Fruit fly (Drosophila melanogaster) whole organism, embryonic: ENCODE measurements around the gene ZIPIC.

ENCODE experiments used
- Abd-B ChIP-seq: fragments of 200-800 bp; sonication (Bioruptor generic); optimal IDR thresholded peaks from 2 replicates; lab custom pipeline; 2018; ENCODE audit warnings: missing biosample characterization, mild to moderate bottlenecking, missing genetic modification characterization, moderate library complexity
- Ada2b ChIP-seq: fragments of 200-800 bp; sonication (Bioruptor generic); IDR thresholded peaks from 2 replicates; pipeline ENCODE4 v1.3.6; 2022; ENCODE audit warnings: missing biosample characterization, missing genetic modification characterization
- Adf1 ChIP-seq: fragments of 200-800 bp; sonication (Bioruptor generic); IDR thresholded peaks from 2 replicates; pipeline ENCODE4 v1.3.6; 2022; ENCODE audit warnings: missing biosample characterization, missing genetic modification characterization
- Blimp-1 ChIP-seq: fragments of 200-800 bp; sonication (Bioruptor generic); optimal IDR thresholded peaks from 3 replicates; lab custom pipeline; 2018; ENCODE audit warnings: missing biosample characterization, missing genetic modification characterization, mild to moderate bottlenecking, moderate library complexity, missing genetic modification reagents
- CG10565 ChIP-seq: fragments of 200-800 bp; sonication (Bioruptor generic); optimal IDR thresholded peaks from 3 replicates; lab custom pipeline; 2016; ENCODE audit warnings: missing biosample characterization, mild to moderate bottlenecking, missing genetic modification characterization
- CG10979 ChIP-seq: fragments of 200-800 bp; sonication (Bioruptor generic); optimal IDR thresholded peaks from 2 replicates; lab custom pipeline; 2018; ENCODE audit warnings: missing biosample characterization, mild to moderate bottlenecking, missing genetic modification characterization, moderate library complexity
- CG11504 ChIP-seq: fragments of 200-800 bp; sonication (Bioruptor generic); optimal IDR thresholded peaks from 3 replicates; lab custom pipeline; 2019; ENCODE audit warnings: missing biosample characterization, mild to moderate bottlenecking, missing genetic modification characterization, moderate library complexity
- CG12104 ChIP-seq: fragments of 200-800 bp; sonication (Bioruptor generic); optimal IDR thresholded peaks from 3 replicates; lab custom pipeline; 2016; ENCODE audit warnings: missing biosample characterization, missing genetic modification characterization
- CG14441 ChIP-seq: fragments of 200-800 bp; sonication (Bioruptor generic); IDR thresholded peaks from 2 replicates; pipeline ENCODE4 v1.3.6; 2022; ENCODE audit warnings: missing biosample characterization, missing genetic modification characterization
- CG14965 ChIP-seq: fragments of 200-800 bp; sonication (Bioruptor generic); optimal IDR thresholded peaks from 2 replicates; lab custom pipeline; 2016; ENCODE audit warnings: missing biosample characterization, missing genetic modification characterization, borderline replicate concordance
- CG15269 ChIP-seq: fragments of 200-800 bp; sonication (Bioruptor generic); optimal IDR thresholded peaks from 2 replicates; lab custom pipeline; 2018; ENCODE audit warnings: missing biosample characterization, mild to moderate bottlenecking, missing genetic modification characterization, moderate library complexity
- CG1603 ChIP-seq: fragments of 200-800 bp; sonication (Bioruptor generic); optimal IDR thresholded peaks from 2 replicates; lab custom pipeline; 2019; ENCODE audit warnings: missing biosample characterization, mild to moderate bottlenecking, missing genetic modification characterization, moderate library complexity
- CG16779 ChIP-seq: fragments of 200-800 bp; sonication (Bioruptor generic); IDR thresholded peaks from 2 replicates; pipeline ENCODE4 v1.3.6; 2022; ENCODE audit warnings: missing biosample characterization, missing genetic modification characterization
- CG17328 ChIP-seq: fragments of 200-800 bp; sonication (Bioruptor generic); IDR thresholded peaks from 2 replicates; pipeline ENCODE4 v1.3.6; 2022; ENCODE audit warnings: missing biosample characterization, missing genetic modification characterization
- CG17359 ChIP-seq: fragments of 200-800 bp; sonication (Bioruptor generic); optimal IDR thresholded peaks from 3 replicates; lab custom pipeline; 2018; ENCODE audit warnings: missing biosample characterization, mild to moderate bottlenecking, missing genetic modification characterization, moderate library complexity
- CG18262 ChIP-seq: fragments of 200-800 bp; optimal IDR thresholded peaks from 3 replicates; lab custom pipeline; 2019; ENCODE audit warnings: missing biosample characterization, mild to moderate bottlenecking, missing genetic modification characterization, moderate library complexity
- CG18476 ChIP-seq: fragments of 200-800 bp; sonication (Bioruptor generic); optimal IDR thresholded peaks from 2 replicates; lab custom pipeline; 2016; ENCODE audit warnings: missing biosample characterization, mild to moderate bottlenecking, missing genetic modification characterization
- CG18764 ChIP-seq: fragments of 200-800 bp; sonication (Bioruptor generic); optimal IDR thresholded peaks from 3 replicates; lab custom pipeline; 2016; ENCODE audit warnings: missing biosample characterization, missing genetic modification characterization
- CG2712 ChIP-seq: fragments of 200-800 bp; optimal IDR thresholded peaks from 3 replicates; lab custom pipeline; 2019; ENCODE audit warnings: missing biosample characterization, mild to moderate bottlenecking, missing genetic modification characterization, moderate library complexity
- CG32772 ChIP-seq: fragments of 200-800 bp; sonication (Bioruptor generic); IDR thresholded peaks from 2 replicates; pipeline ENCODE4 v1.3.6; 2022; ENCODE audit warnings: missing biosample characterization, missing genetic modification characterization
- CG33213 ChIP-seq: fragments of 200-800 bp; sonication (Bioruptor generic); optimal IDR thresholded peaks from 3 replicates; lab custom pipeline; 2016; ENCODE audit warnings: missing biosample characterization, missing genetic modification characterization
- CG34224 ChIP-seq: fragments of 200-800 bp; sonication (Bioruptor generic); IDR thresholded peaks from 3 replicates; pipeline ENCODE4 v1.3.6; 2022; ENCODE audit warnings: missing biosample characterization, missing genetic modification characterization; ENCODE audit not compliant: partially characterized antibody
- CG3995 ChIP-seq: fragments of 200-800 bp; sonication (Bioruptor generic); optimal IDR thresholded peaks from 3 replicates; lab custom pipeline; 2016; ENCODE audit warnings: missing biosample characterization, missing genetic modification characterization
- CG42726 ChIP-seq: fragments of 200-800 bp; sonication (Bioruptor generic); IDR thresholded peaks from 2 replicates; pipeline ENCODE4 v1.3.6; 2022; ENCODE audit warnings: missing biosample characterization, missing genetic modification characterization; ENCODE audit not compliant: partially characterized antibody
- CG9727 ChIP-seq: fragments of 200-800 bp; sonication (Bioruptor generic); optimal IDR thresholded peaks from 3 replicates; lab custom pipeline; 2017; ENCODE audit warnings: missing biosample characterization, mild to moderate bottlenecking, missing genetic modification characterization
- Chrac-16 ChIP-seq: fragments of 200-800 bp; sonication (Bioruptor generic); optimal IDR thresholded peaks from 3 replicates; lab custom pipeline; 2016; ENCODE audit warnings: missing biosample characterization, missing genetic modification characterization
- HLH3B ChIP-seq: fragments of 200-800 bp; sonication (Bioruptor generic); IDR thresholded peaks from 2 replicates; pipeline ENCODE4 v1.3.6; 2022; ENCODE audit warnings: missing biosample characterization, missing genetic modification characterization
- NfI ChIP-seq: fragments of 200-800 bp; sonication (Bioruptor generic); optimal IDR thresholded peaks from 3 replicates; lab custom pipeline; 2018; ENCODE audit warnings: missing biosample characterization, mild to moderate bottlenecking, missing genetic modification characterization, moderate library complexity
- Oli ChIP-seq: fragments of 200-800 bp; sonication (Bioruptor generic); optimal IDR thresholded peaks from 2 replicates; lab custom pipeline; 2018; ENCODE audit warnings: missing biosample characterization, mild to moderate bottlenecking, missing genetic modification characterization, moderate library complexity
- Ptx1 ChIP-seq: fragments of 200-800 bp; sonication (Bioruptor generic); IDR thresholded peaks from 2 replicates; pipeline ENCODE4 v1.3.6; 2022; ENCODE audit warnings: missing biosample characterization, missing genetic modification characterization
- Xbp1 ChIP-seq: fragments of 200-800 bp; sonication (Bioruptor generic); optimal IDR thresholded peaks from 3 replicates; lab custom pipeline; 2016; ENCODE audit warnings: missing biosample characterization, mild to moderate bottlenecking, missing genetic modification characterization
- Xrp1 ChIP-seq: fragments of 200-800 bp; sonication (Bioruptor generic); IDR thresholded peaks from 2 replicates; pipeline ENCODE4 v1.3.6; 2022; ENCODE audit warnings: missing biosample characterization, missing genetic modification characterization
- az2 ChIP-seq: fragments of 200-800 bp; sonication (Bioruptor generic); optimal IDR thresholded peaks from 3 replicates; lab custom pipeline; 2016; ENCODE audit warnings: missing biosample characterization, missing genetic modification characterization
- bbx ChIP-seq: fragments of 200-800 bp; sonication (Bioruptor generic); IDR thresholded peaks from 2 replicates; pipeline ENCODE4 v1.3.6; 2022; ENCODE audit warnings: missing biosample characterization, missing genetic modification characterization; ENCODE audit not compliant: partially characterized antibody
- bsh ChIP-seq, 2 experiments: fragments of 200-800 bp; sonication (Bioruptor generic); optimal IDR thresholded peaks; 2 replicates each; lab custom pipeline; 2017 to 2018; ENCODE audit warnings: mild to moderate bottlenecking in 2 of 2, missing biosample characterization in 2 of 2, missing genetic modification characterization in 2 of 2, moderate library complexity in 1 of 2
- ci ChIP-seq: fragments of 200-800 bp; sonication (Bioruptor generic); IDR thresholded peaks from 3 replicates; pipeline ENCODE4 v1.3.6; 2022; ENCODE audit warnings: missing biosample characterization, missing genetic modification characterization
- dati ChIP-seq: fragments of 200-800 bp; sonication (Bioruptor generic); IDR thresholded peaks from 2 replicates; pipeline ENCODE4 v1.3.6; 2022; ENCODE audit warnings: missing biosample characterization, missing genetic modification characterization
- dmrt99B ChIP-seq: fragments of 200-800 bp; sonication (Bioruptor generic); optimal IDR thresholded peaks from 2 replicates; lab custom pipeline; 2018; ENCODE audit warnings: missing biosample characterization, mild to moderate bottlenecking, missing genetic modification characterization, moderate library complexity
- fd96Cb ChIP-seq: fragments of 200-800 bp; sonication (Bioruptor generic); optimal IDR thresholded peaks from 2 replicates; lab custom pipeline; 2018; ENCODE audit warnings: missing biosample characterization, mild to moderate bottlenecking, missing genetic modification characterization, moderate library complexity
- ftz-f1 ChIP-seq: fragments of 200-800 bp; sonication (Bioruptor generic); optimal IDR thresholded peaks from 2 replicates; lab custom pipeline; 2016; ENCODE audit warnings: missing biosample characterization, missing genetic modification characterization
- gcm2 ChIP-seq: fragments of 200-800 bp; sonication (Bioruptor generic); optimal IDR thresholded peaks from 2 replicates; lab custom pipeline; 2016; ENCODE audit warnings: missing biosample characterization, missing genetic modification characterization
- gem ChIP-seq: fragments of 200-800 bp; sonication (Bioruptor generic); optimal IDR thresholded peaks from 2 replicates; lab custom pipeline; 2019; ENCODE audit warnings: missing biosample characterization, mild to moderate bottlenecking, missing genetic modification characterization, moderate library complexity
- grau ChIP-seq: fragments of 200-800 bp; optimal IDR thresholded peaks from 3 replicates; lab custom pipeline; 2019; ENCODE audit warnings: missing biosample characterization, mild to moderate bottlenecking, missing genetic modification characterization, moderate library complexity
- lov ChIP-seq, 2 experiments: fragments of 200-800 bp in 1 of 2; fragments of >200 bp in 1 of 2; sonication (Bioruptor generic) in 1 of 2; IDR thresholded peaks in 1 of 2; optimal IDR thresholded peaks in 1 of 2; 2 replicates in 1 of 2; 3 replicates in 1 of 2; pipeline versions ENCODE4 v1.3.6 to Lab custom; 2017 to 2022; ENCODE audit warnings: missing biosample characterization in 1 of 2, missing genetic modification characterization in 1 of 2
- pb ChIP-seq: fragments of 200-800 bp; sonication (Bioruptor generic); optimal IDR thresholded peaks from 3 replicates; lab custom pipeline; 2016; ENCODE audit warnings: missing biosample characterization, missing genetic modification characterization
- phol ChIP-seq: fragments of 200-800 bp; sonication (Bioruptor generic); optimal IDR thresholded peaks from 3 replicates; lab custom pipeline; 2018; ENCODE audit warnings: missing biosample characterization, mild to moderate bottlenecking, missing genetic modification characterization, moderate library complexity
- row ChIP-seq: fragments of 200-800 bp; sonication (Bioruptor generic); IDR thresholded peaks from 3 replicates; pipeline ENCODE4 v1.3.6; 2022; ENCODE audit warnings: missing biosample characterization, missing genetic modification characterization
- sc ChIP-seq, 3 experiments: fragments of >200 bp in 2 of 3; fragments of 200-800 bp in 1 of 3; sonication (Bioruptor generic) in 1 of 3; optimal IDR thresholded peaks; 2 replicates in 2 of 3; 3 replicates in 1 of 3; lab custom pipeline; 2017; ENCODE audit warnings: mild to moderate bottlenecking in 1 of 3, missing biosample characterization in 1 of 3, missing genetic modification characterization in 1 of 3, missing genetic modification reagents in 1 of 3
- trh ChIP-seq: fragments of 200-800 bp; sonication (Bioruptor generic); optimal IDR thresholded peaks from 2 replicates; lab custom pipeline; 2016; ENCODE audit warnings: missing biosample characterization, missing genetic modification characterization

ZIPIC gene

dm6 chr3R:30083215-30083614 is 46.5 kb upstream of the ZIPIC start (continued):
- TF ChIP-seq fd96Cb (tag; lab: Kevin White, UChicago) (peak; percentile 24), CG17328 (GFP tag; lab: Robert Waterston, UW) (no peak), CG42726 (GFP tag; lab: Robert Waterston, UW) (no peak), az2 (GFP tag; lab: Kevin White, UChicago) (peak; percentile 5), CG33213 (GFP tag; lab: Kevin White, UChicago) (no peak), Oli (tag; lab: Kevin White, UChicago) (peak; percentile 40), ci (peak; percentile 41; the same call in 1 of the 3 replicates), CG9727 (GFP tag; lab: Kevin White, UChicago) (no peak), CG10565 (no peak), Xbp1 (peak; percentile 15), Xrp1 (GFP tag; lab: Robert Waterston, UW) (peak; percentile 15; the same call in 1 of the 2 replicates), CG16779 (GFP tag; lab: Robert Waterston, UW) (no peak), ftz-f1 (GFP tag; lab: Kevin White, UChicago) (no peak), grau (tag; lab: Kevin White, UChicago) (peak; percentile 23), Abd-B (GFP tag; lab: Kevin White, UChicago) (peak; percentile 26), CG3995 (GFP tag; lab: Kevin White, UChicago) (no peak), HLH3B (GFP tag; lab: Robert Waterston, UW) (peak; percentile 25; the same call in 1 of the 2 replicates), CG18764 (GFP tag; lab: Kevin White, UChicago) (no peak), CG11504 (tag; lab: Kevin White, UChicago) (peak; percentile 46), row (GFP tag; lab: Robert Waterston, UW) (peak; percentile 27; the same call in 1 of the 3 replicates), Blimp-1 (peak; percentile 40), trh (GFP tag; lab: Kevin White, UChicago) (no peak), Ptx1 (GFP tag; lab: Robert Waterston, UW) (peak; percentile 37; the same call in 1 of the 2 replicates), gcm2 (no peak), bbx (GFP tag; lab: Robert Waterston, UW) (no peak), CG2712 (tag; lab: Kevin White, UChicago) (peak; percentile 12), CG1603 (tag; lab: Kevin White, UChicago) (peak; percentile 16), sc (optimal IDR thresholded peaks at IDR 0.05; lab: Kevin White, UChicago) (no peak), sc (GFP tag; optimal IDR thresholded peaks at IDR 0.05; lab: Kevin White, UChicago) (no peak), Adf1 (GFP tag; lab: Robert Waterston, UW) (no peak), CG32772 (0 out of 2 replicates have a peak, but pooled peaks have one; percentile 21), CG34224 (GFP tag; lab: Robert Waterston, UW) (no peak), CG17359 (tag; lab: Kevin White, UChicago) (no peak), lov (optimal IDR thresholded peaks at IDR 0.05; lab: Kevin White, UChicago) (no peak), lov (GFP tag; IDR thresholded peaks at IDR 0.05; lab: Robert Waterston, UW) (no peak), phol (tag; lab: Kevin White, UChicago) (peak; percentile 24), CG12104 (GFP tag; lab: Kevin White, UChicago) (no peak), Ada2b (no peak), NfI (GFP tag; lab: Kevin White, UChicago) (no peak), CG18262 (tag; lab: Kevin White, UChicago) (peak; percentile 6), gem (peak; percentile 47), Chrac-16 (GFP tag; lab: Kevin White, UChicago) (no peak), CG14441 (GFP tag; lab: Robert Waterston, UW) (peak; percentile 33), CG15269 (peak; percentile 19), dmrt99B (tag; lab: Kevin White, UChicago) (peak; percentile 33), dati (no peak), CG14965 (GFP tag; lab: Kevin White, UChicago) (no peak), bsh (GFP tag; optimal IDR thresholded peaks at IDR 0.05; lab: Kevin White, UChicago) (peak in 1 of 2 experiments; percentile 35), pb (GFP tag; lab: Kevin White, UChicago) (no peak), CG18476 (GFP tag; lab: Kevin White, UChicago) (no peak), CG10979 (tag; lab: Kevin White, UChicago) (peak; percentile 0)
